Worm (Caenorhabditis elegans) whole organism, L2 larva: Measurements from ENCODE around the gene T26E4.18.
A peak's percentile ranks its signal among the peaks of the same experiment; 100 is the strongest.

Experiments used
- aly-2 ChIP-seq: fragments of 150-350 bp; optimal IDR thresholded peaks from 2 replicates; lab custom pipeline; 2014; ENCODE audit warnings: missing biosample characterization, missing genetic modification characterization
- ceh-16 ChIP-seq: fragments of 150-350 bp; optimal IDR thresholded peaks from 2 replicates; lab custom pipeline; 2014; ENCODE audit warnings: missing biosample characterization, missing genetic modification characterization
- lin-13 ChIP-seq: fragments of 150-350 bp; optimal IDR thresholded peaks from 2 replicates; lab custom pipeline; 2014; ENCODE audit warnings: missing biosample characterization, missing genetic modification reagents, missing genetic modification characterization
- lin-39 ChIP-seq: fragments of 150-350 bp; optimal IDR thresholded peaks from 2 replicates; lab custom pipeline; 2014; ENCODE audit warnings: missing biosample characterization, missing genetic modification reagents, missing genetic modification characterization
- mdl-1 ChIP-seq, 2 experiments: fragments of 150-350 bp in 1 of 2; sonication (generic microtip) in 1 of 2; optimal IDR thresholded peaks; 2 replicates each; lab custom pipeline; 2017; ENCODE audit warnings: missing biosample characterization in 2 of 2, missing genetic modification characterization in 2 of 2
- nhr-129 ChIP-seq: fragments of 150-350 bp; optimal IDR thresholded peaks from 2 replicates; lab custom pipeline; 2014; ENCODE audit warnings: missing biosample characterization, missing genetic modification characterization
- nhr-237 ChIP-seq: fragments of 150-350 bp; optimal IDR thresholded peaks from 2 replicates; lab custom pipeline; 2014; ENCODE audit warnings: missing biosample characterization, missing genetic modification characterization
- snpc-4 ChIP-seq: fragments of 150-350 bp; optimal IDR thresholded peaks from 2 replicates; lab custom pipeline; 2014; ENCODE audit warnings: missing biosample characterization, missing genetic modification characterization
- unc-55 ChIP-seq: fragments of 150-350 bp; sonication (generic microtip); optimal IDR thresholded peaks from 3 replicates; lab custom pipeline; 2014; ENCODE audit warnings: missing biosample characterization, missing genetic modification reagents, missing genetic modification characterization
- unc-62 ChIP-seq: fragments of 150-350 bp; optimal IDR thresholded peaks from 2 replicates; lab custom pipeline; 2014; ENCODE audit warnings: missing biosample characterization, missing genetic modification reagents, missing genetic modification characterization

ce11 chrV:15773941-15774340 is 29.7 kb downstream of the T26E4.18 start:
- no peak for TF ChIP-seq ceh-16
- no peak for TF ChIP-seq unc-55
- TF ChIP-seq aly-2 (tag; lab: Kevin White, UChicago) = no peak
- TF ChIP-seq nhr-237 = no peak
- no peak for TF ChIP-seq lin-13
- TF ChIP-seq nhr-129 = no peak
- TF ChIP-seq mdl-1 (tag; optimal IDR thresholded peaks at IDR 0.05; lab: Kevin White, UChicago) = peak in 1 of 2 experiments; percentile 1
- no peak for TF ChIP-seq lin-39
- no peak for TF ChIP-seq snpc-4 (tag; lab: Kevin White, UChicago)
- TF ChIP-seq unc-62 (GFP tag; lab: Kevin White, UChicago) = no peak
